Worm (Caenorhabditis elegans): ENCODE measurements around the gene nhr-157.

DNA sequence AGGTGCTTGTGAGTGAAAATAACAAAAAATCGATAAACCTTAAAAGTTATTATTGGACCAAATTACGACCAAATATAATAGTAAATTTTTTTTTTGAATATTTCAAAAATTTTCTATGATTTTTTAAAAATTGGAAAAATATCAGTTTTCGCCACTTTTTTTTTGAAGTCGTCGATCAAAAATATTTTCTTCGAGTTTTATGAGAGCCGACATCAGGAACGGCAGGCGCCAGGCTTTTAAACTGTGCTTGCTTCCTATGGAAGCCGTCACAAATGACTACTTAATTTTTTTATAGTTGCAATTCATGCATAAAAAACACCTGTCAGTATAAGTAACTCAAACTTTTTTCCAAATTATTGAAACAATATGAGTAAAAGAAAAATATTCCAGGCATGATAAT is 34.6 kb upstream of the nhr-157 start:
- TF ChIP-seq ama-1 (optimal IDR thresholded peaks at IDR 0.05) (no peak), flt-1 (GFP tag; IDR thresholded peaks at IDR 0.05) (no peak), hnd-1 (tag; optimal IDR thresholded peaks at IDR 0.05) (no peak), tbx-11 (GFP tag; IDR thresholded peaks at IDR 0.05) (no peak), tbx-37 (GFP tag; conservative IDR thresholded peaks at IDR 0.05) (no peak)

All from whole organism, early embryonic.